Worm (Caenorhabditis elegans) whole organism, young adult: ENCODE data around the gene K08B5.1.

Experiments used
- B0261.1 ChIP-seq: sonication (generic microtip); optimal IDR thresholded peaks from 2 replicates; lab custom pipeline; 2016; ENCODE audit warnings: mild to moderate bottlenecking, missing genetic modification characterization, moderate library complexity, missing compliant biosample characterization
- B0336.3 ChIP-seq: fragments of 200-800 bp; sonication (Bioruptor generic); IDR thresholded peaks from 2 replicates; pipeline ENCODE4 v1.3.6; 2022; ENCODE audit warnings: missing genetic modification characterization, missing compliant biosample characterization
- C17E4.6 ChIP-seq: fragments of 200-800 bp; sonication (Bioruptor generic); IDR thresholded peaks from 2 replicates; pipeline ENCODE4 v1.3.6; 2022; ENCODE audit warnings: missing genetic modification reagents, missing genetic modification characterization, missing compliant biosample characterization
- D2030.7 ChIP-seq: fragments of 200-800 bp; sonication (Bioruptor generic); IDR thresholded peaks from 2 replicates; pipeline ENCODE4 v1.3.6; 2022; ENCODE audit warnings: missing genetic modification reagents, missing genetic modification characterization, missing compliant biosample characterization
- F23B12.7 ChIP-seq: sonication (generic microtip); optimal IDR thresholded peaks from 2 replicates; lab custom pipeline; 2017; ENCODE audit warnings: missing genetic modification characterization, mild to moderate bottlenecking, missing compliant biosample characterization, antibody characterized with exemption, moderate library complexity; ENCODE audit not compliant: insufficient read depth
- F37B4.10 ChIP-seq: fragments of 200-800 bp; sonication (Bioruptor generic); IDR thresholded peaks from 2 replicates; pipeline ENCODE4 v1.3.6; 2022; ENCODE audit warnings: missing genetic modification characterization, missing compliant biosample characterization
- F39B2.1 ChIP-seq: fragments of 200-800 bp; sonication (Bioruptor generic); IDR thresholded peaks from 2 replicates; pipeline ENCODE4 v1.3.6; 2022; ENCODE audit warnings: missing genetic modification reagents, missing genetic modification characterization, missing compliant biosample characterization
- F57C9.4 ChIP-seq: sonication (generic microtip); optimal IDR thresholded peaks from 2 replicates; lab custom pipeline; 2017; ENCODE audit warnings: mild to moderate bottlenecking, missing genetic modification characterization, missing compliant biosample characterization
- T26A5.8 ChIP-seq: sonication (generic microtip); optimal IDR thresholded peaks from 2 replicates; lab custom pipeline; 2016; ENCODE audit warnings: missing genetic modification characterization, missing compliant biosample characterization
- Y53G8AR.9 ChIP-seq: fragments of 200-800 bp; sonication (Bioruptor generic); conservative IDR thresholded peaks from 2 replicates; pipeline ENCODE4 v1.3.6; 2022; ENCODE audit warnings: missing genetic modification reagents, missing genetic modification characterization, missing compliant biosample characterization
- Y67H2A.10 ChIP-seq: fragments of 200-800 bp; sonication (Bioruptor generic); conservative IDR thresholded peaks from 2 replicates; pipeline ENCODE4 v1.3.6; 2022; ENCODE audit warnings: missing genetic modification reagents, missing genetic modification characterization, missing compliant biosample characterization
- Y79H2A.3 ChIP-seq: fragments of 200-800 bp; sonication (Bioruptor generic); conservative IDR thresholded peaks from 2 replicates; pipeline ENCODE4 v1.3.6; 2022; ENCODE audit warnings: missing genetic modification reagents, missing genetic modification characterization, missing compliant biosample characterization
- Y95B8A.8 ChIP-seq: fragments of 200-800 bp; sonication (Bioruptor generic); IDR thresholded peaks from 2 replicates; pipeline ENCODE4 v1.3.6; 2022; ENCODE audit warnings: missing genetic modification reagents, missing genetic modification characterization, missing compliant biosample characterization
- akir-1 ChIP-seq: fragments of 200-800 bp; sonication (Bioruptor generic); optimal IDR thresholded peaks from 2 replicates; lab custom pipeline; 2018; ENCODE audit warnings: mild to moderate bottlenecking, missing genetic modification characterization, moderate library complexity, missing compliant biosample characterization
- aptf-3 ChIP-seq: fragments of 200-800 bp; sonication (Bioruptor generic); IDR thresholded peaks from 2 replicates; pipeline ENCODE4 v1.3.6; 2022; ENCODE audit warnings: missing genetic modification characterization, missing compliant biosample characterization
- atf-7 ChIP-seq: sonication (generic microtip); optimal IDR thresholded peaks from 2 replicates; lab custom pipeline; 2017; ENCODE audit warnings: mild to moderate bottlenecking, missing genetic modification characterization, missing compliant biosample characterization
- athp-1 ChIP-seq: sonication (generic microtip); optimal IDR thresholded peaks from 2 replicates; lab custom pipeline; 2017; ENCODE audit warnings: mild to moderate bottlenecking, missing genetic modification characterization, missing compliant biosample characterization
- attf-5 ChIP-seq: fragments of 200-800 bp; sonication (Bioruptor generic); optimal IDR thresholded peaks from 2 replicates; lab custom pipeline; 2018; ENCODE audit warnings: mild to moderate bottlenecking, missing genetic modification characterization, missing compliant biosample characterization
- bed-2 ChIP-seq: fragments of 200-800 bp; sonication (Bioruptor generic); IDR thresholded peaks from 2 replicates; pipeline ENCODE4 v1.3.6; 2022; ENCODE audit warnings: missing genetic modification reagents, missing genetic modification characterization, missing compliant biosample characterization
- cebp-2 ChIP-seq: fragments of 200-800 bp; sonication (Bioruptor generic); IDR thresholded peaks from 2 replicates; pipeline ENCODE4 v1.3.6; 2022; ENCODE audit warnings: missing genetic modification characterization, missing compliant biosample characterization
- ceh-27 ChIP-seq: fragments of 200-800 bp; sonication (Bioruptor generic); optimal IDR thresholded peaks from 2 replicates; lab custom pipeline; 2018; ENCODE audit warnings: mild to moderate bottlenecking, missing genetic modification characterization, moderate library complexity, missing compliant biosample characterization
- ceh-79 ChIP-seq: sonication (generic microtip); optimal IDR thresholded peaks from 2 replicates; lab custom pipeline; 2017; ENCODE audit warnings: mild to moderate bottlenecking, missing genetic modification characterization, missing compliant biosample characterization
- dpl-1 ChIP-seq: fragments of 150-350 bp; optimal IDR thresholded peaks from 2 replicates; lab custom pipeline; 2014; ENCODE audit warnings: missing biosample characterization, missing genetic modification reagents, missing genetic modification characterization
- egrh-3 ChIP-seq: fragments of 200-800 bp; sonication (Bioruptor generic); IDR thresholded peaks from 2 replicates; pipeline ENCODE4 v1.3.6; 2022; ENCODE audit warnings: missing genetic modification reagents, missing genetic modification characterization, missing compliant biosample characterization
- ekl-4 ChIP-seq: fragments of 200-800 bp; sonication (Bioruptor generic); IDR thresholded peaks from 2 replicates; pipeline ENCODE4 v1.3.6; 2022; ENCODE audit warnings: missing genetic modification reagents, missing genetic modification characterization, missing compliant biosample characterization
- lin-26 ChIP-seq: fragments of 200-800 bp; sonication (Bioruptor generic); IDR thresholded peaks from 2 replicates; pipeline ENCODE4 v1.3.6; 2022; ENCODE audit warnings: missing genetic modification reagents, missing genetic modification characterization, missing compliant biosample characterization
- lin-35 ChIP-seq, 3 experiments: fragments of 150-350 bp in 2 of 3; sonication (generic microtip) in 1 of 3; optimal IDR thresholded peaks; 2 replicates each; lab custom pipeline; 2014 to 2018; ENCODE audit warnings: missing biosample characterization in 3 of 3, missing genetic modification characterization in 3 of 3, missing genetic modification reagents in 3 of 3
- lin-40 ChIP-seq: sonication (generic microtip); optimal IDR thresholded peaks from 2 replicates; lab custom pipeline; 2016; ENCODE audit warnings: missing genetic modification characterization, mild to moderate bottlenecking, missing compliant biosample characterization, missing genotype, missing genetic modification reagents
- lsy-27 ChIP-seq: sonication (generic microtip); optimal IDR thresholded peaks from 2 replicates; lab custom pipeline; 2017; ENCODE audit warnings: missing genetic modification characterization, mild to moderate bottlenecking, missing compliant biosample characterization, antibody characterized with exemption, missing genotype, borderline replicate concordance; ENCODE audit not compliant: insufficient read depth
- madf-10 ChIP-seq: sonication (generic microtip); optimal IDR thresholded peaks from 2 replicates; lab custom pipeline; 2016; ENCODE audit warnings: mild to moderate bottlenecking, missing genetic modification characterization, missing compliant biosample characterization
- mel-28 ChIP-seq: sonication (generic microtip); optimal IDR thresholded peaks from 2 replicates; lab custom pipeline; 2016; ENCODE audit warnings: borderline replicate concordance, mild to moderate bottlenecking, missing genetic modification characterization, missing compliant biosample characterization
- mxl-1 ChIP-seq: sonication (generic microtip); optimal IDR thresholded peaks from 2 replicates; lab custom pipeline; 2016; ENCODE audit warnings: missing genetic modification characterization, missing compliant biosample characterization
- nfya-1 ChIP-seq: sonication (generic microtip); optimal IDR thresholded peaks from 2 replicates; lab custom pipeline; 2017; ENCODE audit warnings: antibody characterized with exemption, missing compliant biosample characterization, missing genetic modification characterization, borderline replicate concordance; ENCODE audit not compliant: insufficient read depth
- nfyb-1 ChIP-seq: fragments of 200-800 bp; sonication (Bioruptor generic); IDR thresholded peaks from 2 replicates; pipeline ENCODE4 v1.3.6; 2022; ENCODE audit warnings: missing genetic modification reagents, missing genetic modification characterization, missing compliant biosample characterization
- nhr-80 ChIP-seq: sonication (generic microtip); optimal IDR thresholded peaks from 2 replicates; lab custom pipeline; 2016; ENCODE audit warnings: missing genetic modification characterization, missing compliant biosample characterization
- pbrm-1 ChIP-seq: fragments of 200-800 bp; sonication (Bioruptor generic); IDR thresholded peaks from 2 replicates; pipeline ENCODE4 v1.3.6; 2022; ENCODE audit warnings: missing genetic modification reagents, missing genetic modification characterization, missing compliant biosample characterization
- repo-1 ChIP-seq: sonication (generic microtip); optimal IDR thresholded peaks from 2 replicates; lab custom pipeline; 2017; ENCODE audit warnings: mild to moderate bottlenecking, missing genetic modification characterization, missing compliant biosample characterization
- sdz-38 ChIP-seq: sonication (generic microtip); optimal IDR thresholded peaks from 2 replicates; lab custom pipeline; 2016; ENCODE audit warnings: missing genotype, missing genetic modification characterization, missing compliant biosample characterization
- snpc-3.4 ChIP-seq: sonication (generic microtip); optimal IDR thresholded peaks from 2 replicates; lab custom pipeline; 2017; ENCODE audit warnings: missing genetic modification characterization, mild to moderate bottlenecking, missing compliant biosample characterization, antibody characterized with exemption, moderate library complexity, missing genotype, missing genetic modification reagents
- snpc-4 ChIP-seq, 5 experiments: fragments of 150-350 bp in 1 of 5; sonication (generic microtip) in 4 of 5; optimal IDR thresholded peaks; 2 replicates each; lab custom pipeline; 2014 to 2018; ENCODE audit warnings: missing genetic modification characterization in 5 of 5, missing biosample characterization in 3 of 5, antibody characterized with exemption in 2 of 5, mild to moderate bottlenecking in 2 of 5, missing compliant biosample characterization in 2 of 5, missing genotype in 2 of 5, moderate library complexity in 2 of 5, missing genetic modification reagents in 1 of 5
- sptf-2 ChIP-seq: fragments of 200-800 bp; sonication (Bioruptor generic); optimal IDR thresholded peaks from 2 replicates; lab custom pipeline; 2018; ENCODE audit warnings: mild to moderate bottlenecking, missing genetic modification characterization, missing compliant biosample characterization
- tlf-1 ChIP-seq: fragments of 200-800 bp; sonication (Bioruptor generic); optimal IDR thresholded peaks from 2 replicates; lab custom pipeline; 2018; ENCODE audit warnings: mild to moderate bottlenecking, missing genetic modification characterization, missing compliant biosample characterization
- unc-130 ChIP-seq: sonication (generic microtip); optimal IDR thresholded peaks from 2 replicates; lab custom pipeline; 2016; ENCODE audit warnings: missing genetic modification reagents, missing genetic modification characterization, missing compliant biosample characterization

K08B5.1 gene

DNA sequence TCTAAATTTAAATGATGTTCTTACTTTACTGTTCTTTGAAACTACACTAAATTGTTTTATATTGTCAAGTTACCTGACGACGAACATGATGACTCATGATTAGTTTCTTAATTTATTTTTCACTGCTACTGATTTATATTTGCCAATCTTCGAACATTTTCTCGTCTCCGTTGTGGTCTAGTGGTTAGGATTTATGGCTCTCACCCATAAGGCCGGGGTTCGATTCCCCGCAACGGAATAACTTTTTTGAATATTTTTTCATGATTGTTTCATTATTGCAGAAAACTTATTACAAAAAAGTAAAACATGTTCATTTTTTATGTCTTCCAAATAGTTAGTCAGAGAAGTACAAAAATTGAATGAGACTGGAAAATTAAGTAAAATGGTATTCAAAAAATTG is 542 bp downstream of the K08B5.1 start (continued):
- no peak for TF ChIP-seq ceh-79 (tag; lab: Kevin White, UChicago)
- TF ChIP-seq akir-1 (GFP tag; lab: Kevin White, UChicago): no peak
- peak; percentile 88 for TF ChIP-seq snpc-3.4 (tag; lab: Kevin White, UChicago)
- TF ChIP-seq lsy-27 (tag; lab: Kevin White, UChicago): peak; percentile 37
- no peak for TF ChIP-seq Y95B8A.8 (GFP tag; lab: Robert Waterston, UW)
- no peak for TF ChIP-seq bed-2 (GFP tag; lab: Robert Waterston, UW)

DNA sequence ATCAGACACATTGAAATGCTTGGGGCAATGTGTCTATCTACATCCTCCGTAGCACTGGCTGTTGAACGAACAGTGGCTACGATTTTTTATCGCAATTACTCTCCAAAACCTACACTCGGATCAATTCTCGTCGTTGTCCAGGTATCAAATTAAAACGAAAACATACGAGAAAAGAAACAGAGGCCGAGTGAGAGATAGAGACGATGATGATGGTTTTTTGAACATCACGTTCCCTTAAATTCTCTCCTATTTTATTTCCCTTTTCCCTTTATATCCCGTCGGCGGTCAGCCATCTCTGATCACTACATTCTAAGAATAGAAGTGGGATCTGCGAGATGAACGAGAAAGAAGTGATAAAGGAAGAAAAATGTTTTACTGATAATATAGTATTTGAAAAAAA is 1.2 kb downstream of the K08B5.1 start:
- TF ChIP-seq lin-40 (tag; lab: Kevin White, UChicago) (no peak), B0261.1 (tag; lab: Kevin White, UChicago) (no peak), B0336.3 (GFP tag; lab: Robert Waterston, UW) (no peak), F57C9.4 (no peak), nhr-80 (tag; lab: Kevin White, UChicago) (no peak), cebp-2 (GFP tag; lab: Robert Waterston, UW) (no peak), dpl-1 (GFP tag; lab: Kevin White, UChicago) (no peak), Y53G8AR.9 (GFP tag; lab: Robert Waterston, UW) (no peak), Y79H2A.3 (GFP tag; lab: Robert Waterston, UW) (no peak)

DNA sequence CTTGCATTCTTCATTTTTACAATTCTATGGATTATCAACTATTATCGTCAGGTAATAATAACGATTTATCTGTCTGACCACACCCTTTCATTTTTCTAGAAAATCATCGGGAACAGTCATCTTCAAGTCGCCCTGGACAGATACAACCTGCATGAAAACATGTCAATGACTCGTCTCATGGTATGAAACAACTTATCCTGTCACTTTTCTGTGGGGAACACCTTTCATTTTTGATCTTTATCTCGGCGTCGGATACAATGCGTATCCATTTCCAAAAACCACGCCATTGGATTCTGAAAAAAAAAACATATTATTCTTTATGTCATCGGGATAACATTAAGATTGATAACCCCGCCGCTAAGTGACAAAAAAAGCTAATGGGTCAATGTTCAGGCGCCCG is 2.7 kb downstream of the K08B5.1 start:
- TF ChIP-seq sdz-38 (no peak), lin-26 (GFP tag; lab: Robert Waterston, UW) (no peak), Y95B8A.8 (GFP tag; lab: Robert Waterston, UW) (no peak), D2030.7 (no peak), F37B4.10 (GFP tag; lab: Robert Waterston, UW) (no peak), repo-1 (tag; lab: Kevin White, UChicago) (no peak), lin-35 (GFP tag; optimal IDR thresholded peaks at IDR 0.05; lab: Kevin White, UChicago) (no peak), mxl-1 (tag; lab: Kevin White, UChicago) (no peak), mel-28 (tag; lab: Kevin White, UChicago) (no peak), Y67H2A.10 (GFP tag; lab: Robert Waterston, UW) (no peak), attf-5 (no peak), snpc-4 (GFP tag; optimal IDR thresholded peaks at IDR 0.05; lab: Kevin White, UChicago) (no peak), snpc-4 (tag; optimal IDR thresholded peaks at IDR 0.05; lab: Kevin White, UChicago) (no peak), unc-130 (GFP tag; lab: Kevin White, UChicago) (no peak), madf-10 (tag; lab: Kevin White, UChicago) (no peak), sptf-2 (GFP tag; lab: Kevin White, UChicago) (no peak), ceh-27 (GFP tag; lab: Kevin White, UChicago) (no peak), tlf-1 (GFP tag; lab: Kevin White, UChicago) (no peak), C17E4.6 (no peak), pbrm-1 (GFP tag; lab: Robert Waterston, UW) (no peak)

DNA sequence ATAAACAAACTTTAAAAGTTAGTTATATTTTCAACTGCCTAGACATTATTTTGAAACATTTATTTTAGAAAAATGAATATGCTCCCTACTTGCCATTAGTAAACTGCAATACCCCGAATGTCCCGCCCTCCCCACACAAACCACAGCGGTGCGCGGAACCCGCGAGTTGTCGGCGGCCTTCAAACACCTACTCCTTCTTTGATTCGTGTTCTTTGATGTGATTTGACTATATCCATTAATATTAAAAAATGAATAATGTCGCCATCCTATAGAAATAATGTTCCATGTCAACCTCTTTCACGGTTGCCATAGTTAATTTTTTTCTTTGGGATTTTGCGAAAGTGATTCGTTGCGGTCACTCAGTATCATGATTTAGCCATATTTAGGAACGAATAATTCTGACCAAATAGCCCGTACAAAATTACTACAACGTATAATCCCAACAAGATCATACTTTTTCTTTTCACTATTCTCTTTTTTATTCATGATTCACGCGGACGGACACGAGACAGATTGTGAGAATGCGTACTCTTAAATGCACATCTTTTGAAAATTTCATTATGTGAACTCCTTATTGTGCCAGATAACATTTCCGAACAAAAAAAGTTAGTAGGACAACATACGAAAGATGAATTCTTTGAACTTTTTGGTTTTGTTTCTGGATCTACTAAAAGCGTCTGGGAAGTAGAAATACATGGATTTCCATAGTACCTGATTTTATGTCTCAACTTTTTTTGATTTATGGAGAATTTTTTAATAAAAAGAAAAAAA is 6.5 kb downstream of the K08B5.1 start:
- TF ChIP-seq T26A5.8 (tag; lab: Kevin White, UChicago): no peak
- TF ChIP-seq lin-35 (GFP tag; optimal IDR thresholded peaks at IDR 0.05; lab: Kevin White, UChicago): no peak
- no peak for TF ChIP-seq atf-7 (tag; lab: Kevin White, UChicago)
- TF ChIP-seq snpc-4 (GFP tag; optimal IDR thresholded peaks at IDR 0.05; lab: Kevin White, UChicago): peak; percentile 95
- peak; percentile 85 to 98 (median 94) for TF ChIP-seq snpc-4 (tag; optimal IDR thresholded peaks at IDR 0.05; lab: Kevin White, UChicago)
- TF ChIP-seq egrh-3 (GFP tag; lab: Robert Waterston, UW): no peak
- TF ChIP-seq athp-1 (tag; lab: Kevin White, UChicago): no peak
- TF ChIP-seq aptf-3 (GFP tag; lab: Robert Waterston, UW): no peak
- no peak for TF ChIP-seq F39B2.1 (GFP tag; lab: Robert Waterston, UW)
- TF ChIP-seq nfyb-1: no peak
- TF ChIP-seq F23B12.7 (tag; lab: Kevin White, UChicago): no peak
- TF ChIP-seq ekl-4 (GFP tag; lab: Robert Waterston, UW): no peak
- no peak for TF ChIP-seq nfya-1 (tag; lab: Kevin White, UChicago)
